Worm (Caenorhabditis elegans): ENCODE measurements around the gene acbp-7.

The acbp-7 gene

DNA sequence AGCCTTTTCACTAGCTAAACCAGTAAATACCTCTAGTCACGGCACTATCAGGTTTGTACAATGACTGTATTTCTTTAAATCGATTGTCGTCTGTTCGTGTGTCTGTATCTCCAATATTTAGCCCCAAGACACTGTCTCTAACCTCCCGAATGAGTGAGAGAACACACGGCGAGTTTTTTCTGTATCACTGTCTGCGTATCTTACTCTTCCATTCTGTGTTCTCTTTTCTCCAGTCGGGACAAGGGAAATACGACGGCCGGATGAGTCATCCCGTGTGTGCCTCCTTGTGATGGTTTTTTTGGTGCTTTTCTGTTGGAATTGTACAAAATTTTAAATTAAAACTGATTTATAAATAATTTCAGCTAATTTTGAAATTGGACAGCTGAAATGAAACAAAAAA lies 41.5 kb upstream of the acbp-7 start (continued):
- TF ChIP-seq snpc-1.1 (tag; optimal IDR thresholded peaks at IDR 0.05; ENCODE audit: insufficient read depth) (peak; percentile 30), lsl-1 (GFP tag; optimal IDR thresholded peaks at IDR 0.05) (no peak), Y53G8AR.9 (GFP tag; conservative IDR thresholded peaks at IDR 0.05) (0 out of 2 replicates have a peak, but pooled peaks have one; percentile 51), rcor-1 (GFP tag; IDR thresholded peaks at IDR 0.05) (peak; percentile 59; the same call in 1 of the 2 replicates), somi-1 (GFP tag; optimal IDR thresholded peaks at IDR 0.05) (peak; percentile 73), ccch-3 (GFP tag; optimal IDR thresholded peaks at IDR 0.05) (no peak), nhr-179 (tag; optimal IDR thresholded peaks at IDR 0.05) (no peak), D2030.7 (GFP tag; IDR thresholded peaks at IDR 0.05) (no peak), nhr-27 (tag; optimal IDR thresholded peaks at IDR 0.05) (no peak), ztf-18 (tag; optimal IDR thresholded peaks at IDR 0.05) (peak; percentile 56), nhr-120 (GFP tag; IDR thresholded peaks at IDR 0.05) (no peak), tlf-1 (GFP tag; optimal IDR thresholded peaks at IDR 0.05) (peak; percentile 19), F23B12.7 (tag; optimal IDR thresholded peaks at IDR 0.05; ENCODE audit: insufficient read depth) (peak; percentile 15), cebp-1 (GFP tag; IDR thresholded peaks at IDR 0.05) (peak; percentile 54; the same call in 1 of the 2 replicates), cebp-1 (tag; optimal IDR thresholded peaks at IDR 0.05) (peak; percentile 89), lin-54 (GFP tag; optimal IDR thresholded peaks at IDR 0.05) (peak; percentile 56), Y53F4B.3 (GFP tag; IDR thresholded peaks at IDR 0.05) (no peak), Y67H2A.10 (GFP tag; conservative IDR thresholded peaks at IDR 0.05) (no peak)

ce11 chrIII:4796536-4796935 lies 41.0 kb upstream of the acbp-7 start, which contains the start of gene tag-325:
tag-325 (plus strand) TSS chrIII:4796836.
- TF ChIP-seq F57C9.4 (tag; optimal IDR thresholded peaks at IDR 0.05) (no peak), bed-2 (GFP tag; IDR thresholded peaks at IDR 0.05) (no peak), cebp-1 (GFP tag; IDR thresholded peaks at IDR 0.05) (no peak), cebp-1 (tag; optimal IDR thresholded peaks at IDR 0.05) (peak; percentile 60)

DNA sequence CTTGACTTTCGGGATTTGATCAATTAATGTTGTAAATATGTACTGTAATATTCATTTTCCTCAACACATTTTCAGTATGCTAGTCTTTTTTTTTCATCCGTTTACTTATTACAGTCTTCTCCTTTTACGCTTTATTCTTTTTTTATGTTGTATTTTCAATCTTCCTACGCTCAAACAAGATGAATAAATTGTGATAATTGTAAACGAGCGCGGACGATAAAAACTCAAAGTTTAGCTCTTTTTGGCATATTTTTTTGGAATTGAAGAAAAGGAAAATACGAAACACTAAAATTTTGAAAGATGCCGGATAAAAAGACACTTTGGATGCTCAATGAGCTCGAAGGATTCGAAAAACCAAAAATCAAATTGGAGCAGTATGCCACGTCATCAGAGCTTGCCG lies 34.8 kb upstream of the acbp-7 start, which contains the start of gene metl-5:
Gene metl-5 (plus strand): TSS at position 301 of the 400 bp plus-strand sequence.
- TF ChIP-seq hsf-1 (GFP tag; IDR thresholded peaks at IDR 0.05) (0 out of 2 replicates have a peak, but pooled peaks have one; percentile 37), bed-1 (GFP tag; IDR thresholded peaks at IDR 0.05) (no peak), lin-54 (GFP tag; optimal IDR thresholded peaks at IDR 0.05) (no peak), madf-6 (GFP tag; IDR thresholded peaks at IDR 0.05) (0 out of 2 replicates have a peak, but pooled peaks have one; percentile 13)

DNA sequence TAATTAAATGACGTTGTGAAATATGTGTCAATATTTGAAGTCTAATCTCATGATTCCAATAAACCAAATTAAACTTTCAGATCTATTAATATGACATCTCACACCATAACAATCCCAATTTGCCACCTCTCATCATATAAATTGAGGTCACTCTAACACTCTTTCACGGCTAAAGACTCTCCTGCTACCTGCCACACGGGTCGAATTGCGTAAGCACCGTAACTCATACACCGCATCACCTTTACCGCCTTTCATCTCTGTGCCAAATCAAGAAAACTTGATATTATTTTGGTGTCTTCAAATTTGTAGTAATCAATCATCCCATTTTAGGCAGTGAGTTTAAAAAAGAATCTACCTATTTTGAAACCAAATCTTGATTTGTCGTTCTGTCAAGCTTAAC lies 31.2 kb upstream of the acbp-7 start:
- no peak for TF ChIP-seq lsl-1 (GFP tag; optimal IDR thresholded peaks at IDR 0.05)
- no peak for TF ChIP-seq hlh-12 (tag; optimal IDR thresholded peaks at IDR 0.05)
- no peak for TF ChIP-seq unc-62 (GFP tag; optimal IDR thresholded peaks at IDR 0.05)
- no peak for TF ChIP-seq Y53G8AR.9 (GFP tag; conservative IDR thresholded peaks at IDR 0.05)
- no peak for TF ChIP-seq F49E8.2 (tag; optimal IDR thresholded peaks at IDR 0.05; ENCODE audit: insufficient read depth)
- no peak for TF ChIP-seq ztf-26 (tag; optimal IDR thresholded peaks at IDR 0.05)
- TF ChIP-seq B0261.1 (tag; optimal IDR thresholded peaks at IDR 0.05), result no peak
- TF ChIP-seq ztf-3 (GFP tag; optimal IDR thresholded peaks at IDR 0.05), result no peak
- TF ChIP-seq F55B11.4 (tag; optimal IDR thresholded peaks at IDR 0.05; ENCODE audit: borderline replicate concordance, insufficient read depth), result no peak
- TF ChIP-seq ztf-28 (GFP tag; IDR thresholded peaks at IDR 0.05), result no peak
- no peak for TF ChIP-seq F23B12.7 (tag; optimal IDR thresholded peaks at IDR 0.05; ENCODE audit: insufficient read depth)

DNA sequence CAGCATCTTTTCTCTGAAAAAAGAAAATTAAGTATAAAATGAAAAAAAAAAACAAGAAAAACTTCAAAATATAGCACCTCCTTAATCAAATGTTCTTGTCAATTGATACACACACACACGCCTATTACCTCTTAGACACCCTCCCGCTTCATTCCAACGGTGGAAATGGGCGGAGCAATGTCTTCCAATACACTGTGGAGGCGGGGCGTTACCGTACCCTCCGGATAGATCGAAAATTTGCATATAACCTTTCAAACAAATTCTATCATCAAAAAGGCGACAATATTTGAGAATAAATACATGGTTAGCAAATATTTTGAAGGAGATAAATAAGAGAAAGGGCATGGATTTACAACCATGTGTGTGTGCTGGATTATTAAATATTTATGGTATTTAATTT lies 29.4 kb upstream of the acbp-7 start:
- TF ChIP-seq egl-44 (GFP tag; IDR thresholded peaks at IDR 0.05), result no peak
- 0 out of 2 replicates have a peak, but pooled peaks have one; percentile 42 for TF ChIP-seq madf-3 (GFP tag; IDR thresholded peaks at IDR 0.05)
- peak; percentile 28 for TF ChIP-seq attf-5 (GFP tag; optimal IDR thresholded peaks at IDR 0.05)
- peak; percentile 18; the same call in 1 of the 2 replicates for TF ChIP-seq hsf-1 (GFP tag; IDR thresholded peaks at IDR 0.05)
- TF ChIP-seq snpc-3.4 (tag; optimal IDR thresholded peaks at IDR 0.05), result peak; percentile 26
- no peak for TF ChIP-seq nhr-90 (tag; optimal IDR thresholded peaks at IDR 0.05)
- TF ChIP-seq madf-6 (GFP tag; IDR thresholded peaks at IDR 0.05), result peak; percentile 47; the same call in 1 of the 2 replicates
- TF ChIP-seq ekl-4 (GFP tag; IDR thresholded peaks at IDR 0.05), result peak; percentile 31; the same call in 1 of the 2 replicates
- TF ChIP-seq fkh-3 (tag; optimal IDR thresholded peaks at IDR 0.05), result no peak
